Worm (Caenorhabditis elegans): ENCODE measurements around the gene srxa-8.

DNA sequence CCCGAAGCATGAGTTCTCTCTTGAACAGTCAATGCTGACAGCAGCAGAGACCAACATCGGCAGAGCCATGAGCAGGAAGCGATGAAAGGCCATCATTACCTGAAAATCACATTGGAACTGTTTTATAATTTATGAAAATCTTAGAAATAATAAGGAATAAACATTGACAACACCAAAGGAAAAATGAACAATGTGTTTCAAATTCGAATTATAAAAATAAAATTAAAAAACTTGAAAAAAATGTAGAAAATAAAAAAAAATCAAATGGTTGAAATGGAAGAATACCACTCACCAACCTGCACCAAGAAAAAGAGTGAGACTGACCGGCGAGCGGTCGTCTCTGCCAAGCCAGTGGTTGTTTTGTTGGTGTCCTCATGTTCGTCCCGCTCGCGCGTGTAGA lies 18.1 kb downstream of the srxa-8 start, which contains the start of gene R04D3.3:
- TF ChIP-seq ama-1 (optimal IDR thresholded peaks at IDR 0.05) (no peak), ceh-13 (GFP tag; optimal IDR thresholded peaks at IDR 0.05) (no peak), B0310.2 (tag; optimal IDR thresholded peaks at IDR 0.05) (no peak), flt-1 (GFP tag; IDR thresholded peaks at IDR 0.05) (no peak), hnd-1 (tag; optimal IDR thresholded peaks at IDR 0.05) (no peak), tbx-11 (GFP tag; IDR thresholded peaks at IDR 0.05) (no peak), hmg-4 (GFP tag; optimal IDR thresholded peaks at IDR 0.05) (no peak), scrt-1 (GFP tag; IDR thresholded peaks at IDR 0.05) (no peak), ets-7 (tag; optimal IDR thresholded peaks at IDR 0.05) (no peak), hmbx-1 (tag; optimal IDR thresholded peaks at IDR 0.05) (no peak), tra-4 (tag; optimal IDR thresholded peaks at IDR 0.05) (no peak)

All from whole organism, early embryonic.